Fruit fly (Drosophila melanogaster): Measurements from ENCODE around the gene Naglu.

dm6 chr2L:8420259-8420930 is 8.7 kb upstream of the Naglu start:
- TF ChIP-seq Hmr (GFP tag; optimal IDR thresholded peaks at IDR 0.05) (no peak), CG8388 (GFP tag; optimal IDR thresholded peaks at IDR 0.05) (no peak), lbe (GFP tag; optimal IDR thresholded peaks at IDR 0.05) (no peak), CG2712 (tag; optimal IDR thresholded peaks at IDR 0.05) (no peak), BEAF-32 (GFP tag; optimal IDR thresholded peaks at IDR 0.05) (no peak), Med (GFP tag) (peak; percentile 62), CG7271 (tag; optimal IDR thresholded peaks at IDR 0.05) (no peak), Vsx1 (GFP tag; optimal IDR thresholded peaks at IDR 0.05) (no peak), CG8478 (optimal IDR thresholded peaks at IDR 0.05) (no peak), Trl (optimal IDR thresholded peaks at IDR 0.05) (peak; percentile 78), Trl (GFP tag; optimal IDR thresholded peaks at IDR 0.05) (no peak), CG2875 (GFP tag; optimal IDR thresholded peaks at IDR 0.05) (no peak), ac (GFP tag; optimal IDR thresholded peaks at IDR 0.05) (no peak), tgo (GFP tag; IDR thresholded peaks at IDR 0.05) (no peak), org-1 (GFP tag; optimal IDR thresholded peaks at IDR 0.05) (no peak)

Measured in whole organism, embryonic.